Worm (Caenorhabditis elegans) whole organism, mixed stage, embryonic: Measurements from ENCODE around the gene R04B5.1.

Experiments
- bed-3 ChIP-seq: fragments of 200-800 bp; sonication (Bioruptor generic); optimal IDR thresholded peaks from 3 replicates; lab custom pipeline; 2018; ENCODE audit warnings: mild to moderate bottlenecking, missing genetic modification characterization, moderate library complexity, missing compliant biosample characterization
- blmp-1 ChIP-seq: fragments of 150-350 bp; optimal IDR thresholded peaks from 2 replicates; lab custom pipeline; 2014; ENCODE audit warnings: missing biosample characterization, missing genetic modification characterization
- ceh-39 ChIP-seq: fragments of 150-350 bp; optimal IDR thresholded peaks from 2 replicates; lab custom pipeline; 2014; ENCODE audit warnings: missing biosample characterization, missing genetic modification characterization
- ceh-83 ChIP-seq: fragments of 200-800 bp; sonication (Bioruptor generic); optimal IDR thresholded peaks from 2 replicates; lab custom pipeline; 2018; ENCODE audit warnings: mild to moderate bottlenecking, missing genetic modification characterization, missing compliant biosample characterization
- ces-1 ChIP-seq: fragments of 150-350 bp; optimal IDR thresholded peaks from 2 replicates; lab custom pipeline; 2014; ENCODE audit warnings: missing biosample characterization, missing genetic modification reagents, missing genetic modification characterization
- elt-3 ChIP-seq: fragments of 150-350 bp; optimal IDR thresholded peaks from 2 replicates; lab custom pipeline; 2014; ENCODE audit warnings: missing biosample characterization, missing genetic modification characterization
- lin-32 ChIP-seq: fragments of 200-800 bp; sonication (Bioruptor generic); optimal IDR thresholded peaks from 2 replicates; lab custom pipeline; 2018; ENCODE audit warnings: mild to moderate bottlenecking, missing genetic modification characterization, missing compliant biosample characterization
- mep-1 ChIP-seq: fragments of 150-350 bp; optimal IDR thresholded peaks from 2 replicates; lab custom pipeline; 2017; ENCODE audit warnings: missing biosample characterization, missing genetic modification reagents, missing genetic modification characterization, inconsistent platforms
- mls-2 ChIP-seq: sonication (generic microtip); optimal IDR thresholded peaks from 2 replicates; lab custom pipeline; 2016; ENCODE audit warnings: mild to moderate bottlenecking, missing genetic modification characterization, moderate library complexity, missing compliant biosample characterization
- nhr-2 ChIP-seq: fragments of 150-350 bp; optimal IDR thresholded peaks from 2 replicates; lab custom pipeline; 2014; ENCODE audit warnings: missing biosample characterization, missing genetic modification characterization
- nhr-237 ChIP-seq: fragments of 150-350 bp; optimal IDR thresholded peaks from 2 replicates; lab custom pipeline; 2014; ENCODE audit warnings: missing biosample characterization, missing genetic modification characterization
- snpc-4 ChIP-seq: fragments of 150-350 bp; optimal IDR thresholded peaks from 2 replicates; lab custom pipeline; 2014; ENCODE audit warnings: missing biosample characterization, missing genetic modification characterization
- tbx-8 ChIP-seq: fragments of 200-800 bp; sonication (Bioruptor generic); optimal IDR thresholded peaks from 2 replicates; lab custom pipeline; 2018; ENCODE audit warnings: mild to moderate bottlenecking, missing genetic modification characterization, moderate library complexity, missing compliant biosample characterization
- unc-39 ChIP-seq: fragments of 150-350 bp; optimal IDR thresholded peaks from 2 replicates; lab custom pipeline; 2014; ENCODE audit warnings: missing biosample characterization, missing genetic modification characterization

- TF ChIP-seq lin-32 (no peak), unc-39 (tag; lab: Kevin White, UChicago) (no peak), ceh-83 (GFP tag; lab: Kevin White, UChicago) (no peak), mep-1 (tag; lab: Kevin White, UChicago) (no peak), nhr-237 (tag; lab: Kevin White, UChicago) (no peak), tbx-8 (GFP tag; lab: Kevin White, UChicago) (no peak), blmp-1 (tag; lab: Kevin White, UChicago) (no peak), elt-3 (no peak), nhr-2 (tag; lab: Kevin White, UChicago) (no peak), mls-2 (tag; lab: Kevin White, UChicago) (no peak), bed-3 (GFP tag; lab: Kevin White, UChicago) (no peak), ceh-39 (tag; lab: Kevin White, UChicago) (no peak), snpc-4 (tag; lab: Kevin White, UChicago) (no peak), ces-1 (GFP tag; lab: Kevin White, UChicago) (no peak)
These were observed 46.8 kb upstream of the R04B5.1 start, which contains the start of gene C08B6.10 for ce11 chrV:10124799-10125548.
